Fruit fly (Drosophila melanogaster) whole organism, embryonic: ENCODE data around the gene CG7071.

Experiments
- Bdp1 ChIP-seq: fragments of 200-800 bp; sonication (Bioruptor generic); optimal IDR thresholded peaks from 3 replicates; lab custom pipeline; 2016; ENCODE audit warnings: missing biosample characterization, missing genetic modification characterization
- CG10959 ChIP-seq: fragments of 200-800 bp; sonication (Bioruptor generic); IDR thresholded peaks from 2 replicates; pipeline ENCODE4 v1.3.6; 2022; ENCODE audit warnings: missing biosample characterization, missing genetic modification characterization
- CG11560 ChIP-seq: fragments of 200-800 bp; sonication (Bioruptor generic); IDR thresholded peaks from 3 replicates; pipeline ENCODE4 v1.3.6; 2022; ENCODE audit warnings: missing biosample characterization, missing genetic modification characterization
- CG12744 ChIP-seq: fragments of 200-800 bp; sonication (Bioruptor generic); optimal IDR thresholded peaks from 2 replicates; lab custom pipeline; 2016; ENCODE audit warnings: missing biosample characterization, missing genetic modification characterization
- CG13287 ChIP-seq: fragments of 200-800 bp; sonication (Bioruptor generic); IDR thresholded peaks from 2 replicates; pipeline ENCODE4 v1.3.6; 2022; ENCODE audit warnings: missing biosample characterization, missing genetic modification characterization; ENCODE audit not compliant: partially characterized antibody
- CG14441 ChIP-seq: fragments of 200-800 bp; sonication (Bioruptor generic); IDR thresholded peaks from 2 replicates; pipeline ENCODE4 v1.3.6; 2022; ENCODE audit warnings: missing biosample characterization, missing genetic modification characterization
- CG1647 ChIP-seq: fragments of 200-800 bp; sonication (Bioruptor generic); optimal IDR thresholded peaks from 3 replicates; lab custom pipeline; 2016; ENCODE audit warnings: missing biosample characterization, missing genetic modification characterization
- CG16815 ChIP-seq: fragments of 200-800 bp; sonication (Bioruptor generic); optimal IDR thresholded peaks from 3 replicates; lab custom pipeline; 2017; ENCODE audit warnings: missing biosample characterization, mild to moderate bottlenecking, missing genetic modification characterization
- CG17186 ChIP-seq: fragments of 200-800 bp; sonication (Bioruptor generic); optimal IDR thresholded peaks from 3 replicates; lab custom pipeline; 2017; ENCODE audit warnings: missing biosample characterization, missing genetic modification reagents, missing genetic modification characterization
- CG17612 ChIP-seq: fragments of 200-800 bp; sonication (Bioruptor generic); IDR thresholded peaks from 2 replicates; pipeline ENCODE4 v1.3.6; 2022; ENCODE audit warnings: missing biosample characterization, missing genetic modification characterization
- CG30020 ChIP-seq: fragments of 200-800 bp; optimal IDR thresholded peaks from 2 replicates; lab custom pipeline; 2019; ENCODE audit warnings: missing biosample characterization, mild to moderate bottlenecking, missing genetic modification characterization, moderate library complexity
- CG3065 ChIP-seq: fragments of 200-800 bp; sonication (Bioruptor generic); optimal IDR thresholded peaks from 2 replicates; lab custom pipeline; 2016; ENCODE audit warnings: missing biosample characterization, missing genetic modification characterization
- CG31224 ChIP-seq: fragments of 200-800 bp; sonication (Bioruptor generic); IDR thresholded peaks from 2 replicates; pipeline ENCODE4 v1.3.6; 2022; ENCODE audit warnings: missing biosample characterization, missing genetic modification characterization
- CG31365 ChIP-seq: fragments of 200-800 bp; sonication (Bioruptor generic); optimal IDR thresholded peaks from 2 replicates; lab custom pipeline; 2018; ENCODE audit warnings: missing biosample characterization, mild to moderate bottlenecking, missing genetic modification characterization
- CG31388 ChIP-seq: fragments of 200-800 bp; sonication (Bioruptor generic); optimal IDR thresholded peaks from 2 replicates; lab custom pipeline; 2016; ENCODE audit warnings: missing biosample characterization, missing genetic modification characterization
- CG3407 ChIP-seq: fragments of 200-800 bp; sonication (Bioruptor generic); optimal IDR thresholded peaks from 2 replicates; lab custom pipeline; 2018; ENCODE audit warnings: missing biosample characterization, mild to moderate bottlenecking, missing genetic modification characterization
- CG4707 ChIP-seq: fragments of 200-800 bp; sonication (Bioruptor generic); optimal IDR thresholded peaks from 2 replicates; lab custom pipeline; 2018; ENCODE audit warnings: missing biosample characterization, mild to moderate bottlenecking, missing genetic modification characterization, moderate library complexity
- CG4730 ChIP-seq: fragments of 200-800 bp; sonication (Bioruptor generic); IDR thresholded peaks from 2 replicates; pipeline ENCODE4 v1.3.6; 2022; ENCODE audit warnings: missing biosample characterization, missing genetic modification characterization
- CG6854 ChIP-seq: fragments of 200-800 bp; sonication (Bioruptor generic); optimal IDR thresholded peaks from 3 replicates; lab custom pipeline; 2017; ENCODE audit warnings: missing biosample characterization, mild to moderate bottlenecking, missing genetic modification characterization
- CG7357 ChIP-seq: fragments of 200-800 bp; sonication (Bioruptor generic); IDR thresholded peaks from 3 replicates; pipeline ENCODE4 v1.3.6; 2022; ENCODE audit warnings: missing biosample characterization, missing genetic modification characterization
- CG7745 ChIP-seq: fragments of 200-800 bp; sonication (Bioruptor generic); optimal IDR thresholded peaks from 2 replicates; lab custom pipeline; 2018; ENCODE audit warnings: missing biosample characterization, mild to moderate bottlenecking, missing genetic modification characterization, moderate library complexity
- CG8281 ChIP-seq: fragments of 200-800 bp; sonication (Bioruptor generic); optimal IDR thresholded peaks from 2 replicates; lab custom pipeline; 2018; ENCODE audit warnings: missing biosample characterization, mild to moderate bottlenecking, missing genetic modification characterization, moderate library complexity
- CG9609 ChIP-seq: fragments of 200-800 bp; sonication (Bioruptor generic); optimal IDR thresholded peaks from 3 replicates; lab custom pipeline; 2016; ENCODE audit warnings: missing biosample characterization, missing genetic modification characterization
- CG9876 ChIP-seq: fragments of 200-800 bp; sonication (Bioruptor generic); optimal IDR thresholded peaks from 2 replicates; lab custom pipeline; 2016; ENCODE audit warnings: missing biosample characterization, missing genetic modification characterization
- CHES-1-like ChIP-seq: fragments of 200-800 bp; sonication (Bioruptor generic); optimal IDR thresholded peaks from 2 replicates; lab custom pipeline; 2016; ENCODE audit warnings: missing biosample characterization, missing genetic modification characterization
- HLH4C ChIP-seq: fragments of 200-800 bp; sonication (Bioruptor generic); IDR thresholded peaks from 3 replicates; pipeline ENCODE4 v1.3.6; 2022; ENCODE audit warnings: missing biosample characterization, missing genetic modification characterization; ENCODE audit not compliant: partially characterized antibody
- Jarid2 ChIP-seq: fragments of 200-800 bp; sonication (Bioruptor generic); optimal IDR thresholded peaks from 3 replicates; lab custom pipeline; 2017; ENCODE audit warnings: mild to moderate bottlenecking, missing biosample characterization, missing genetic modification reagents, missing genetic modification characterization
- Nf-YA ChIP-seq: fragments of 200-800 bp; sonication (Bioruptor generic); IDR thresholded peaks from 2 replicates; pipeline ENCODE4 v1.3.6; 2022; ENCODE audit warnings: missing biosample characterization, missing genetic modification characterization
- Pdp1 ChIP-seq, 2 experiments: fragments of 200-800 bp; sonication (Bioruptor generic); optimal IDR thresholded peaks; 3 replicates each; lab custom pipeline; 2016; ENCODE audit warnings: missing biosample characterization in 2 of 2, missing genetic modification characterization in 2 of 2, mild to moderate bottlenecking in 1 of 2, moderate library complexity in 1 of 2
- Scr ChIP-seq: fragments of 200-800 bp; sonication (Bioruptor generic); IDR thresholded peaks from 2 replicates; pipeline ENCODE4 v1.3.6; 2022; ENCODE audit warnings: missing biosample characterization, missing genetic modification characterization; ENCODE audit not compliant: partially characterized antibody
- Six4 ChIP-seq: fragments of 200-800 bp; sonication (Bioruptor generic); optimal IDR thresholded peaks from 2 replicates; lab custom pipeline; 2016; ENCODE audit warnings: missing biosample characterization, missing genetic modification characterization
- Usf ChIP-seq: fragments of 200-800 bp; sonication (Bioruptor generic); optimal IDR thresholded peaks from 2 replicates; lab custom pipeline; 2017; ENCODE audit warnings: missing genotype, missing biosample characterization, missing genetic modification characterization
- Xrp1 ChIP-seq: fragments of 200-800 bp; sonication (Bioruptor generic); IDR thresholded peaks from 2 replicates; pipeline ENCODE4 v1.3.6; 2022; ENCODE audit warnings: missing biosample characterization, missing genetic modification characterization
- ap ChIP-seq: fragments of 200-800 bp; sonication (Bioruptor generic); IDR thresholded peaks from 2 replicates; pipeline ENCODE4 v1.3.6; 2022; ENCODE audit warnings: missing biosample characterization, missing genetic modification characterization
- cas ChIP-seq: fragments of 200-800 bp; sonication (Bioruptor generic); IDR thresholded peaks from 2 replicates; pipeline ENCODE4 v1.3.6; 2022; ENCODE audit warnings: missing biosample characterization, missing genetic modification characterization
- cg ChIP-seq: fragments of 200-800 bp; sonication (Bioruptor generic); optimal IDR thresholded peaks from 3 replicates; lab custom pipeline; 2019; ENCODE audit warnings: missing biosample characterization, mild to moderate bottlenecking, missing genetic modification characterization, moderate library complexity
- crol ChIP-seq: fragments of 200-800 bp; sonication (Bioruptor generic); IDR thresholded peaks from 2 replicates; pipeline ENCODE4 v1.3.6; 2022; ENCODE audit warnings: missing biosample characterization, missing genetic modification characterization
- dpn ChIP-seq, 2 experiments: fragments of 200-800 bp; sonication (Bioruptor generic); optimal IDR thresholded peaks; 3 replicates each; lab custom pipeline; 2016; ENCODE audit warnings: missing biosample characterization in 2 of 2, missing genetic modification characterization in 2 of 2
- dysf ChIP-seq: fragments of 200-800 bp; sonication (Bioruptor generic); IDR thresholded peaks from 3 replicates; pipeline ENCODE4 v1.3.6; 2022; ENCODE audit warnings: missing biosample characterization, missing genetic modification characterization
- ftz-f1 ChIP-seq: fragments of 200-800 bp; sonication (Bioruptor generic); optimal IDR thresholded peaks from 2 replicates; lab custom pipeline; 2016; ENCODE audit warnings: missing biosample characterization, missing genetic modification characterization
- fu2 ChIP-seq: fragments of 200-800 bp; sonication (Bioruptor generic); optimal IDR thresholded peaks from 2 replicates; lab custom pipeline; 2016; ENCODE audit warnings: missing biosample characterization, missing genetic modification characterization
- ind ChIP-seq: fragments of 200-800 bp; sonication (Bioruptor generic); optimal IDR thresholded peaks from 3 replicates; lab custom pipeline; 2016; ENCODE audit warnings: missing biosample characterization, missing genetic modification characterization
- inv ChIP-seq: fragments of 200-800 bp; sonication (Bioruptor generic); IDR thresholded peaks from 2 replicates; pipeline ENCODE4 v1.3.6; 2022; ENCODE audit warnings: missing biosample characterization, missing genetic modification characterization; ENCODE audit not compliant: partially characterized antibody
- nmo ChIP-seq: fragments of 200-800 bp; sonication (Bioruptor generic); optimal IDR thresholded peaks from 2 replicates; lab custom pipeline; 2018; ENCODE audit warnings: missing biosample characterization, mild to moderate bottlenecking, missing genetic modification characterization, moderate library complexity
- pho ChIP-seq: fragments of 200-800 bp; sonication (Bioruptor generic); optimal IDR thresholded peaks from 2 replicates; lab custom pipeline; 2016; ENCODE audit warnings: missing biosample characterization, missing genetic modification characterization
- ranshi ChIP-seq: fragments of 200-800 bp; sonication (Bioruptor generic); IDR thresholded peaks from 2 replicates; pipeline ENCODE4 v1.3.6; 2022; ENCODE audit warnings: missing biosample characterization, missing genetic modification characterization
- slp2 ChIP-seq: fragments of 200-800 bp; sonication (Bioruptor generic); optimal IDR thresholded peaks from 2 replicates; lab custom pipeline; 2016; ENCODE audit warnings: missing biosample characterization, missing genetic modification characterization
- tll ChIP-seq, 2 experiments: fragments of 200-800 bp in 1 of 2; fragments of >200 bp in 1 of 2; sonication (Bioruptor generic) in 1 of 2; optimal IDR thresholded peaks; 2 replicates each; lab custom pipeline; 2017 to 2019; ENCODE audit warnings: missing biosample characterization in 2 of 2, missing genetic modification characterization in 2 of 2, mild to moderate bottlenecking in 1 of 2, moderate library complexity in 1 of 2
- trh ChIP-seq: fragments of 200-800 bp; sonication (Bioruptor generic); optimal IDR thresholded peaks from 2 replicates; lab custom pipeline; 2016; ENCODE audit warnings: missing biosample characterization, missing genetic modification characterization

CG7071 gene

DNA sequence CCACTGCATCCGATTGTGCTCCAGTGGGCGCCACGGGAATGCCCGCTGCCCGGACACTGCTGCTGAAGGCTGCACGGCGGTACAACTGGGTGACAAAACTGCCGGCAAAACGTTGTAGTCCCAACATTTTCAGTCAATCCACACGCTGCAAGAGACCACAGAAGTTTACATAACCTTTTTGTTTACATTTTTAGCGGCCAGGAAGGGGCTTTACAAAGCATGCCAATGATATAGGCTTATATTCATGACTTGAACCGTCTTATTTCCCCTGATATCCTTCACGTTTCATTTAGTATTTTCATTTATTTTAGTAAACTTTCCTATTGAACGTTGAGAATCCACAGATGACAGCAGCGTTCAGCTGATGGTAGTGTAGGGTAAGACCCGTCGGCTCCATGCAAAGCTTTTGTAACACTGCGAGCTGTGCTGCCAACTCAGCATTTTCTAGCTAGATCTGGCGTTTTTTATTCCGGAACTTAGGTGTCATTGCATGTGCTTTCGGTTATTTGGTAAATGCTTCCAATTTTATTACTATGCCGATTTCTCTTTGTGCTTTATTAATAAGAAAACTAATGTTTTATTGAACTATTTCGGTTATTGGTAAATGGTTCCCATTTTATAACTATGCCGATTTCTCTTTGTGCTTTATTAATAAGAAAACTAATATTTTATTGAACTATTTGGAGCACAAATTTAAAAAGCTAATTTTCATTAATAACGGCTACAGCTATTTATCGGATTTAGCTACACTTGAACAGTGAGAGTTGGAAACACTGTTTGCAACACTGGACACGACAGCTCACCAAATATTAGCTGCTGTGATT, 48.3 kb downstream of the CG7071 start, which contains the start of the genes CG13850 and lqfR (continued):
- peak; percentile 12 for TF ChIP-seq ftz-f1 (GFP tag; lab: Kevin White, UChicago)
- TF ChIP-seq CG16815 (GFP tag; lab: Kevin White, UChicago), result peak; percentile 83
- peak; percentile 44 for TF ChIP-seq CG8281 (tag; lab: Kevin White, UChicago)
- no peak; the same call in 2 of the 3 replicates for TF ChIP-seq CG11560
- TF ChIP-seq CG14441 (GFP tag; lab: Robert Waterston, UW), result peak; percentile 43; the same call in 1 of the 2 replicates
- TF ChIP-seq CG31224 (GFP tag; lab: Robert Waterston, UW), result peak; percentile 41; the same call in 1 of the 2 replicates
- no peak for TF ChIP-seq inv (GFP tag; lab: Robert Waterston, UW)
- TF ChIP-seq CHES-1-like (GFP tag; lab: Kevin White, UChicago), result peak; percentile 64
- no peak for TF ChIP-seq HLH4C
- TF ChIP-seq fu2 (GFP tag; lab: Kevin White, UChicago), result peak; percentile 76
- peak; percentile 81 for TF ChIP-seq CG9609 (GFP tag; lab: Kevin White, UChicago)
- TF ChIP-seq CG12744 (GFP tag; lab: Kevin White, UChicago), result peak; percentile 60
- no peak for TF ChIP-seq CG4730 (GFP tag; lab: Robert Waterston, UW)
- TF ChIP-seq Pdp1 (GFP tag; optimal IDR thresholded peaks at IDR 0.05; lab: Kevin White, UChicago), result peak; percentile 80 to 90
- TF ChIP-seq CG7745, result no peak
- TF ChIP-seq slp2 (GFP tag; lab: Kevin White, UChicago), result peak; percentile 72
- TF ChIP-seq CG4707 (GFP tag; lab: Kevin White, UChicago), result no peak
- TF ChIP-seq CG30020 (tag; lab: Kevin White, UChicago), result peak; percentile 11
- no peak; the same call in 1 of the 2 replicates for TF ChIP-seq ranshi
- TF ChIP-seq Nf-YA (GFP tag; lab: Robert Waterston, UW), result no peak
- TF ChIP-seq tll (GFP tag; optimal IDR thresholded peaks at IDR 0.05; lab: Kevin White, UChicago), result peak in 1 of 2 experiments; percentile 30
- TF ChIP-seq CG31388 (GFP tag; lab: Kevin White, UChicago), result no peak
- no peak for TF ChIP-seq cas (GFP tag; lab: Robert Waterston, UW)
- TF ChIP-seq Usf (GFP tag; lab: Kevin White, UChicago), result peak; percentile 73
- peak; percentile 78 for TF ChIP-seq ind (GFP tag; lab: Kevin White, UChicago)
- no peak for TF ChIP-seq CG10959
- peak; percentile 69 for TF ChIP-seq Six4
- no peak for TF ChIP-seq Jarid2 (GFP tag; lab: Kevin White, UChicago)
- TF ChIP-seq trh (GFP tag; lab: Kevin White, UChicago), result peak; percentile 68
- peak; percentile 75; the same call in 2 of the 3 replicates for TF ChIP-seq dysf (GFP tag; lab: Robert Waterston, UW)
- peak; percentile 64 for TF ChIP-seq CG1647 (GFP tag; lab: Kevin White, UChicago)
- TF ChIP-seq nmo (GFP tag; lab: Kevin White, UChicago), result peak; percentile 87
- TF ChIP-seq CG7357 (GFP tag; lab: Robert Waterston, UW), result 0 out of 3 replicates have a peak, but pooled peaks have one; percentile 7
- TF ChIP-seq Scr (GFP tag; lab: Robert Waterston, UW), result no peak
- peak; percentile 60 for TF ChIP-seq Bdp1 (GFP tag; lab: Kevin White, UChicago)
- TF ChIP-seq CG3407, result peak; percentile 38
- peak; percentile 84 to 88 for TF ChIP-seq dpn (GFP tag; optimal IDR thresholded peaks at IDR 0.05; lab: Kevin White, UChicago)
- no peak for TF ChIP-seq cg (GFP tag; lab: Kevin White, UChicago)
- TF ChIP-seq ap (GFP tag; lab: Robert Waterston, UW), result no peak
- TF ChIP-seq crol, result no peak
- TF ChIP-seq CG31365, result no peak
- peak; percentile 86 for TF ChIP-seq pho
- peak; percentile 41 for TF ChIP-seq CG17186
- TF ChIP-seq CG17612 (GFP tag; lab: Robert Waterston, UW), result no peak
- TF ChIP-seq CG6854, result peak; percentile 6
- peak; percentile 21 for TF ChIP-seq CG3065 (GFP tag; lab: Kevin White, UChicago)
- peak; percentile 78 for TF ChIP-seq CG9876 (GFP tag; lab: Kevin White, UChicago)
- no peak for TF ChIP-seq CG13287 (GFP tag; lab: Robert Waterston, UW)
- peak; percentile 45; the same call in 1 of the 2 replicates for TF ChIP-seq Xrp1 (GFP tag; lab: Robert Waterston, UW)
